Worm (Caenorhabditis elegans) whole organism, mixed stage, embryonic: Measurements from ENCODE around the gene W10G11.2.

Experiments used
- ceh-39 ChIP-seq: fragments of 150-350 bp; optimal IDR thresholded peaks from 2 replicates; lab custom pipeline; 2014; ENCODE audit warnings: missing biosample characterization, missing genetic modification characterization
- elt-3 ChIP-seq: fragments of 150-350 bp; optimal IDR thresholded peaks from 2 replicates; lab custom pipeline; 2014; ENCODE audit warnings: missing biosample characterization, missing genetic modification characterization
- flh-1 ChIP-seq: fragments of 200-800 bp; sonication (Bioruptor generic); optimal IDR thresholded peaks from 2 replicates; lab custom pipeline; 2018; ENCODE audit warnings: mild to moderate bottlenecking, missing genetic modification characterization, moderate library complexity, missing compliant biosample characterization
- ham-2 ChIP-seq: fragments of 200-800 bp; sonication (Bioruptor generic); optimal IDR thresholded peaks from 2 replicates; lab custom pipeline; 2018; ENCODE audit warnings: mild to moderate bottlenecking, missing genetic modification characterization, missing compliant biosample characterization
- lin-13 ChIP-seq: fragments of 150-350 bp; optimal IDR thresholded peaks from 2 replicates; lab custom pipeline; 2014; ENCODE audit warnings: missing biosample characterization, missing genetic modification characterization
- mep-1 ChIP-seq: fragments of 150-350 bp; optimal IDR thresholded peaks from 2 replicates; lab custom pipeline; 2017; ENCODE audit warnings: missing biosample characterization, missing genetic modification reagents, missing genetic modification characterization, inconsistent platforms
- nhr-12 ChIP-seq: fragments of 150-350 bp; optimal IDR thresholded peaks from 2 replicates; lab custom pipeline; 2014; ENCODE audit warnings: missing biosample characterization, missing genetic modification characterization
- nhr-237 ChIP-seq: fragments of 150-350 bp; optimal IDR thresholded peaks from 2 replicates; lab custom pipeline; 2014; ENCODE audit warnings: missing biosample characterization, missing genetic modification characterization
- nhr-28 ChIP-seq: fragments of 150-350 bp; optimal IDR thresholded peaks from 2 replicates; lab custom pipeline; 2014; ENCODE audit warnings: missing biosample characterization, missing genetic modification characterization
- pha-4 ChIP-seq: fragments of 150-350 bp; optimal IDR thresholded peaks from 2 replicates; lab custom pipeline; 2018; ENCODE audit warnings: missing biosample characterization, missing genetic modification reagents, missing genetic modification characterization
- snpc-4 ChIP-seq: fragments of 150-350 bp; optimal IDR thresholded peaks from 2 replicates; lab custom pipeline; 2014; ENCODE audit warnings: missing biosample characterization, missing genetic modification characterization
- unc-39 ChIP-seq: fragments of 150-350 bp; optimal IDR thresholded peaks from 2 replicates; lab custom pipeline; 2014; ENCODE audit warnings: missing biosample characterization, missing genetic modification characterization
- unc-62 ChIP-seq: fragments of 150-350 bp; optimal IDR thresholded peaks from 2 replicates; lab custom pipeline; 2014; ENCODE audit warnings: missing biosample characterization, missing genetic modification reagents, missing genetic modification characterization
- zip-8 ChIP-seq: fragments of 150-350 bp; optimal IDR thresholded peaks from 2 replicates; lab custom pipeline; 2014; ENCODE audit warnings: missing biosample characterization, missing genetic modification characterization

DNA sequence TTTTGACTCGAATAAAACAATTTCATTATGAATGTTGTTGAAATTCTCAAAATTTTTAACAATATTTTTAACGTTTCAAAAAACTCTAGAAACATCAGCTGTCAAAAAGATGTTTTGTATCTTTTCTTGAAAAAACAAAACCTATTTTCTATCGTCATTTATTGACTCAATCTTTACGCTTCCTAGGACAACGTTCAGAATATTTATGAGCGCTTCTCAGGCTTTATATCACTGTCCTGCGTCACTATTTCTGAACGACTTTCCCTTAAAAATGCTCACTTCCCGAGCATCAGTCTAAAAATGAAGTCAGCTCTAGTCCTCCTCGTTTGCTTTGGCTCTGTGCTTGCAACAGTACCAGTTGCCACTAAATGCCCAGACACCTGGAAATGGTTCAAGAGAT lies 16.7 kb upstream of the W10G11.2 start, which contains the start of gene clec-133:
- TF ChIP-seq unc-62 (GFP tag; lab: Kevin White, UChicago) (no peak), snpc-4 (tag; lab: Kevin White, UChicago) (no peak), nhr-28 (no peak), pha-4 (tag; lab: Kevin White, UChicago) (no peak), nhr-237 (no peak), flh-1 (GFP tag; lab: Kevin White, UChicago) (no peak), unc-39 (tag; lab: Kevin White, UChicago) (no peak), nhr-12 (no peak), mep-1 (tag; lab: Kevin White, UChicago) (no peak), zip-8 (tag; lab: Kevin White, UChicago) (no peak), lin-13 (tag; lab: Kevin White, UChicago) (no peak), ham-2 (GFP tag; lab: Kevin White, UChicago) (no peak), elt-3 (tag; lab: Kevin White, UChicago) (no peak), ceh-39 (no peak)
